Worm (Caenorhabditis elegans) whole organism, late embryonic: ENCODE data around the gene W09G10.9.

Source experiments
- K02D7.2 ChIP-seq: sonication (generic microtip); optimal IDR thresholded peaks from 2 replicates; lab custom pipeline; 2017; ENCODE audit warnings: mild to moderate bottlenecking, missing genetic modification characterization, missing compliant biosample characterization
- ceh-19 ChIP-seq: fragments of 200-800 bp; sonication (Bioruptor generic); optimal IDR thresholded peaks from 2 replicates; lab custom pipeline; 2018; ENCODE audit warnings: mild to moderate bottlenecking, missing genetic modification characterization, missing compliant biosample characterization
- ceh-24 ChIP-seq: sonication (generic microtip); optimal IDR thresholded peaks from 2 replicates; lab custom pipeline; 2016; ENCODE audit warnings: mild to moderate bottlenecking, missing genetic modification characterization, missing compliant biosample characterization
- ceh-31 ChIP-seq: sonication (generic microtip); optimal IDR thresholded peaks from 2 replicates; lab custom pipeline; 2016; ENCODE audit warnings: missing genetic modification characterization, missing compliant biosample characterization
- eyg-1 ChIP-seq: sonication (generic microtip); optimal IDR thresholded peaks from 2 replicates; lab custom pipeline; 2016; ENCODE audit warnings: missing genotype, missing genetic modification characterization, missing compliant biosample characterization
- fkh-10 ChIP-seq: fragments of 150-350 bp; optimal IDR thresholded peaks from 2 replicates; lab custom pipeline; 2014; ENCODE audit warnings: missing biosample characterization, missing genetic modification reagents, missing genetic modification characterization
- nhr-11 ChIP-seq: fragments of 150-350 bp; optimal IDR thresholded peaks from 2 replicates; lab custom pipeline; 2014; ENCODE audit warnings: missing biosample characterization, missing genetic modification characterization
- pag-3 ChIP-seq: sonication (generic microtip); optimal IDR thresholded peaks from 2 replicates; lab custom pipeline; 2016; ENCODE audit warnings: missing compliant biosample characterization, missing genetic modification characterization, borderline replicate concordance
- pat-9 ChIP-seq: fragments of 200-800 bp; sonication (Bioruptor generic); optimal IDR thresholded peaks from 2 replicates; lab custom pipeline; 2018; ENCODE audit warnings: mild to moderate bottlenecking, missing genetic modification characterization, moderate library complexity, missing compliant biosample characterization
- sox-2 ChIP-seq: fragments of 200-800 bp; sonication (Bioruptor generic); IDR thresholded peaks from 2 replicates; pipeline ENCODE4 v1.3.6; 2022; ENCODE audit warnings: missing genetic modification reagents, missing genetic modification characterization, missing compliant biosample characterization
- unc-42 ChIP-seq: sonication (generic microtip); optimal IDR thresholded peaks from 2 replicates; lab custom pipeline; 2016; ENCODE audit warnings: missing genotype, missing genetic modification characterization, missing compliant biosample characterization

- TF ChIP-seq sox-2 (no peak), nhr-11 (tag; lab: Kevin White, UChicago) (no peak), ceh-31 (tag; lab: Kevin White, UChicago) (no peak), fkh-10 (no peak), K02D7.2 (no peak), eyg-1 (no peak), unc-42 (tag; lab: Kevin White, UChicago) (no peak), ceh-24 (tag; lab: Kevin White, UChicago) (no peak), pat-9 (tag; lab: Kevin White, UChicago) (no peak), pag-3 (tag; lab: Kevin White, UChicago) (no peak), ceh-19 (no peak)
Observed at ce11 chrII:3473744-3474143, 47.9 kb upstream of the W09G10.9 start, which contains the start of gene sdz-32.
